Worm (Caenorhabditis elegans): ENCODE measurements around the gene K03A1.4.

ce11 chrX:7271968-7272367 is 26.6 kb downstream of the K03A1.4 start, which contains the start of gene F46H5.11:
- TF ChIP-seq let-607 (tag; optimal IDR thresholded peaks at IDR 0.05), result no peak
- TF ChIP-seq mes-4 (tag; optimal IDR thresholded peaks at IDR 0.05), result no peak
